Worm (Caenorhabditis elegans) whole organism, early embryonic: Measurements from ENCODE around the gene C27H5.2.
A peak's percentile ranks its signal among the peaks of the same experiment; 100 is the strongest.

Source experiments
- B0310.2 ChIP-seq: sonication (generic microtip); optimal IDR thresholded peaks from 2 replicates; lab custom pipeline; 2016; ENCODE audit warnings: mild to moderate bottlenecking, missing genetic modification characterization, missing compliant biosample characterization
- F13C5.2 ChIP-seq: sonication (generic microtip); optimal IDR thresholded peaks from 2 replicates; lab custom pipeline; 2017; ENCODE audit warnings: mild to moderate bottlenecking, missing genetic modification characterization, inconsistent platforms, missing compliant biosample characterization
- aly-1 ChIP-seq: sonication (generic microtip); optimal IDR thresholded peaks from 2 replicates; lab custom pipeline; 2016; ENCODE audit warnings: missing genetic modification characterization, missing compliant biosample characterization
- ama-1 ChIP-seq: fragments of 150-350 bp; optimal IDR thresholded peaks from 2 replicates; lab custom pipeline; 2014
- ceh-13 ChIP-seq: fragments of 200-800 bp; sonication (Bioruptor generic); optimal IDR thresholded peaks from 2 replicates; lab custom pipeline; 2018; ENCODE audit warnings: mild to moderate bottlenecking, missing genetic modification characterization, missing compliant biosample characterization
- ceh-36 ChIP-seq: sonication (generic microtip); optimal IDR thresholded peaks from 2 replicates; lab custom pipeline; 2016; ENCODE audit warnings: missing genetic modification characterization, inconsistent platforms, missing compliant biosample characterization
- ets-7 ChIP-seq: sonication (generic microtip); optimal IDR thresholded peaks from 2 replicates; lab custom pipeline; 2016; ENCODE audit warnings: missing genotype, missing genetic modification characterization, missing compliant biosample characterization
- flt-1 ChIP-seq: fragments of 200-800 bp; sonication (Bioruptor generic); IDR thresholded peaks from 2 replicates; pipeline ENCODE4 v1.3.6; 2022; ENCODE audit warnings: missing genetic modification characterization, missing compliant biosample characterization
- hmbx-1 ChIP-seq: sonication (generic microtip); optimal IDR thresholded peaks from 2 replicates; lab custom pipeline; 2016; ENCODE audit warnings: mild to moderate bottlenecking, missing genetic modification characterization, missing compliant biosample characterization
- hmg-4 ChIP-seq: fragments of 200-800 bp; sonication (Bioruptor generic); optimal IDR thresholded peaks from 2 replicates; lab custom pipeline; 2018; ENCODE audit warnings: mild to moderate bottlenecking, missing genetic modification characterization, missing compliant biosample characterization
- hnd-1 ChIP-seq: sonication (generic microtip); optimal IDR thresholded peaks from 2 replicates; lab custom pipeline; 2016; ENCODE audit warnings: missing genetic modification characterization, missing compliant biosample characterization
- pes-1 ChIP-seq: fragments of 200-800 bp; sonication (Bioruptor generic); IDR thresholded peaks from 2 replicates; pipeline ENCODE4 v1.3.6; 2022; ENCODE audit warnings: missing genetic modification reagents, missing genetic modification characterization, missing compliant biosample characterization
- scrt-1 ChIP-seq: fragments of 200-800 bp; sonication (Bioruptor generic); IDR thresholded peaks from 2 replicates; pipeline ENCODE4 v1.3.6; 2022; ENCODE audit warnings: missing genetic modification characterization, missing compliant biosample characterization
- sea-1 ChIP-seq: fragments of 200-800 bp; sonication (Bioruptor generic); conservative IDR thresholded peaks from 2 replicates; pipeline ENCODE4 v1.3.6; 2022; ENCODE audit warnings: missing genetic modification characterization, missing compliant biosample characterization
- tbx-11 ChIP-seq: fragments of 200-800 bp; sonication (Bioruptor generic); IDR thresholded peaks from 2 replicates; pipeline ENCODE4 v1.3.6; 2022; ENCODE audit warnings: missing genetic modification characterization, missing compliant biosample characterization
- tbx-37 ChIP-seq: fragments of 200-800 bp; sonication (Bioruptor generic); conservative IDR thresholded peaks from 2 replicates; pipeline ENCODE4 v1.3.6; 2022; ENCODE audit warnings: missing genetic modification reagents, missing genetic modification characterization, missing compliant biosample characterization
- tra-4 ChIP-seq: sonication (generic microtip); optimal IDR thresholded peaks from 2 replicates; lab custom pipeline; 2017; ENCODE audit warnings: missing genetic modification characterization, missing compliant biosample characterization

C27H5.2 gene

ce11 chrII:7155392-7155791 is at the start of gene C27H5.2:
Gene C27H5.2 (plus strand): TSS chrII:7155581.
- no peak for TF ChIP-seq flt-1 (GFP tag; lab: Robert Waterston, UW)

- TF ChIP-seq scrt-1 (GFP tag; lab: Robert Waterston, UW) (no peak), hnd-1 (tag; lab: Kevin White, UChicago) (no peak), tbx-37 (GFP tag; lab: Robert Waterston, UW) (no peak), flt-1 (GFP tag; lab: Robert Waterston, UW) (no peak), F13C5.2 (tag; lab: Kevin White, UChicago) (no peak), aly-1 (tag; lab: Kevin White, UChicago) (no peak), ama-1 (lab: Kevin White, UChicago) (no peak), tra-4 (tag; lab: Kevin White, UChicago) (no peak), sea-1 (GFP tag; lab: Robert Waterston, UW) (no peak), ceh-36 (tag; lab: Kevin White, UChicago) (no peak), B0310.2 (tag; lab: Kevin White, UChicago) (no peak), pes-1 (GFP tag; lab: Robert Waterston, UW) (no peak), hmg-4 (no peak), ceh-13 (no peak), ets-7 (tag; lab: Kevin White, UChicago) (no peak), tbx-11 (GFP tag; lab: Robert Waterston, UW) (no peak), hmbx-1 (tag; lab: Kevin White, UChicago) (no peak)
Observed at ce11 chrII:7106313-7106712, 49.1 kb upstream of the C27H5.2 start.

ce11 chrII:7109956-7110355 is 45.4 kb upstream of the C27H5.2 start, which contains the start of gene F10E7.9:
Gene F10E7.9 (minus strand): TSS chrII:7110056.
- no peak for TF ChIP-seq F13C5.2 (tag; lab: Kevin White, UChicago)
- no peak for TF ChIP-seq ets-7 (tag; lab: Kevin White, UChicago)
- no peak for TF ChIP-seq ceh-36 (tag; lab: Kevin White, UChicago)
- no peak for TF ChIP-seq scrt-1 (GFP tag; lab: Robert Waterston, UW)
- no peak for TF ChIP-seq aly-1 (tag; lab: Kevin White, UChicago)
- TF ChIP-seq pes-1 (GFP tag; lab: Robert Waterston, UW) = no peak
- TF ChIP-seq hnd-1 (tag; lab: Kevin White, UChicago) = no peak
- TF ChIP-seq flt-1 (GFP tag; lab: Robert Waterston, UW) = no peak
- no peak for TF ChIP-seq hmg-4
- no peak for TF ChIP-seq B0310.2 (tag; lab: Kevin White, UChicago)
- TF ChIP-seq hmbx-1 (tag; lab: Kevin White, UChicago) = no peak
- no peak for TF ChIP-seq sea-1 (GFP tag; lab: Robert Waterston, UW)
- TF ChIP-seq ceh-13 = no peak
- TF ChIP-seq tra-4 (tag; lab: Kevin White, UChicago) = no peak
- no peak for TF ChIP-seq tbx-11 (GFP tag; lab: Robert Waterston, UW)
- TF ChIP-seq ama-1 (lab: Kevin White, UChicago) = no peak
- no peak for TF ChIP-seq tbx-37 (GFP tag; lab: Robert Waterston, UW)

- TF ChIP-seq ets-7 (tag; lab: Kevin White, UChicago) (no peak), pes-1 (GFP tag; lab: Robert Waterston, UW) (no peak), F13C5.2 (tag; lab: Kevin White, UChicago) (no peak), ceh-36 (tag; lab: Kevin White, UChicago) (no peak), tra-4 (tag; lab: Kevin White, UChicago) (no peak), flt-1 (GFP tag; lab: Robert Waterston, UW) (no peak), tbx-37 (GFP tag; lab: Robert Waterston, UW) (no peak), aly-1 (tag; lab: Kevin White, UChicago) (no peak), hnd-1 (tag; lab: Kevin White, UChicago) (no peak), tbx-11 (GFP tag; lab: Robert Waterston, UW) (no peak), ceh-13 (no peak), scrt-1 (GFP tag; lab: Robert Waterston, UW) (no peak), B0310.2 (tag; lab: Kevin White, UChicago) (no peak), hmg-4 (no peak), sea-1 (GFP tag; lab: Robert Waterston, UW) (no peak)
Observed at ce11 chrII:7111012-7111656, 44.2 kb upstream of the C27H5.2 start.

ce11 chrII:7111657-7112049 is 43.7 kb upstream of the C27H5.2 start, which contains the start of gene F10E7.5:
Gene F10E7.5 (plus strand): TSS chrII:7111978.
- TF ChIP-seq tra-4 (tag; lab: Kevin White, UChicago) (no peak), F13C5.2 (tag; lab: Kevin White, UChicago) (peak; percentile 68)

- TF ChIP-seq B0310.2 (tag; lab: Kevin White, UChicago) (no peak), tbx-11 (GFP tag; lab: Robert Waterston, UW) (no peak), sea-1 (GFP tag; lab: Robert Waterston, UW) (no peak), ets-7 (tag; lab: Kevin White, UChicago) (no peak), hmg-4 (no peak), pes-1 (GFP tag; lab: Robert Waterston, UW) (no peak), aly-1 (tag; lab: Kevin White, UChicago) (no peak), tbx-37 (GFP tag; lab: Robert Waterston, UW) (no peak), tra-4 (tag; lab: Kevin White, UChicago) (no peak), ama-1 (lab: Kevin White, UChicago) (no peak), ceh-36 (tag; lab: Kevin White, UChicago) (no peak), hmbx-1 (tag; lab: Kevin White, UChicago) (no peak)
Observed at ce11 chrII:7112780-7113179, 42.6 kb upstream of the C27H5.2 start, which contains the start of gene F10E7.6. Gene F10E7.6 (plus strand): TSS chrII:7113080.

ce11 chrII:7115638-7116037 is 39.7 kb upstream of the C27H5.2 start, which contains the start of gene cutl-5:
Gene cutl-5 (minus strand): TSS chrII:7115906.
- no peak for TF ChIP-seq B0310.2 (tag; lab: Kevin White, UChicago)
- TF ChIP-seq ceh-36 (tag; lab: Kevin White, UChicago) = no peak
- TF ChIP-seq flt-1 (GFP tag; lab: Robert Waterston, UW) = no peak
- TF ChIP-seq hnd-1 (tag; lab: Kevin White, UChicago) = no peak
- TF ChIP-seq F13C5.2 (tag; lab: Kevin White, UChicago) = no peak
- no peak for TF ChIP-seq hmg-4
- no peak for TF ChIP-seq ama-1 (lab: Kevin White, UChicago)
- TF ChIP-seq tra-4 (tag; lab: Kevin White, UChicago) = no peak
- no peak for TF ChIP-seq ets-7 (tag; lab: Kevin White, UChicago)
